Fruit fly (Drosophila melanogaster): ENCODE measurements around the gene Lcp65Ab2.

Lcp65Ab2 gene

DNA sequence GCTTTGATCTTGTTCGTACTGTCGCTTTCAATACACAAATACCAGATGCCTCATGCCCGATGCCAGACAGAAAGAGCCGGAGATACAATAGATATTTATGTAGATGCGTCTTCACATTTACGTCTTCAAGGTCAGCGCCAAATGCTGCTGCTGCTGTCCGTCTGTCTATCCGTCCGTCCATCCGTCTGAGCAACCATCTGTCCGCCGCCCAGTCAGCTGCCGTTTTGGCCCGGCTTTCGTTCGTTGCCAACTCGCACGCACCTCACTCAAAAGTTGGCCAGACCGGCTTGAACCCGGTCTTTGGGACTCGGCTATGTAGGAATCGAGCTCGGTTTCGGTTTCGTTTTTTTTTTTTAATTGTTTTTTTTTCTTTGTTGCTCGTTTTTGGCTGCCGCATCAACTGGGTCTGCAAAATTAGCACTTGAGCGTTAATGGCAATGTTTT, 8.5 kb downstream of the Lcp65Ab2 start (continued):
- TF ChIP-seq bsh (GFP tag; optimal IDR thresholded peaks at IDR 0.05) = no peak
- TF ChIP-seq Poxn (GFP tag; IDR thresholded peaks at IDR 0.05) = no peak
- TF ChIP-seq ro (GFP tag; IDR thresholded peaks at IDR 0.05) = no peak
- no peak for TF ChIP-seq CG7786 (GFP tag; optimal IDR thresholded peaks at IDR 0.05)
- TF ChIP-seq vfl (GFP tag; optimal IDR thresholded peaks at IDR 0.05) = no peak
- TF ChIP-seq Dip3 (GFP tag; optimal IDR thresholded peaks at IDR 0.05) = no peak
- TF ChIP-seq en (GFP tag; optimal IDR thresholded peaks at IDR 0.05) = no peak
- no peak for TF ChIP-seq CG7556 (GFP tag; optimal IDR thresholded peaks at IDR 0.05)
- TF ChIP-seq CG9609 (GFP tag; optimal IDR thresholded peaks at IDR 0.05) = no peak
- no peak for TF ChIP-seq slou (GFP tag; optimal IDR thresholded peaks at IDR 0.05)
- TF ChIP-seq sqz (GFP tag; optimal IDR thresholded peaks at IDR 0.05) = peak; percentile 33
- no peak for TF ChIP-seq eve (GFP tag; optimal IDR thresholded peaks at IDR 0.05)
- TF ChIP-seq CG13296 (GFP tag; optimal IDR thresholded peaks at IDR 0.05) = no peak
- TF ChIP-seq CG17612 (GFP tag; IDR thresholded peaks at IDR 0.05) = no peak
- no peak for TF ChIP-seq run (tag; optimal IDR thresholded peaks at IDR 0.05)
- TF ChIP-seq CG10209 (GFP tag; optimal IDR thresholded peaks at IDR 0.05) = peak; percentile 48
- peak; percentile 71 for TF ChIP-seq abd-A (tag; optimal IDR thresholded peaks at IDR 0.05)
- no peak for TF ChIP-seq CG1024 (GFP tag; IDR thresholded peaks at IDR 0.05)
- peak; percentile 96 for TF ChIP-seq nom (GFP tag; optimal IDR thresholded peaks at IDR 0.05)
- TF ChIP-seq CG4707 (GFP tag; optimal IDR thresholded peaks at IDR 0.05) = no peak
- peak; percentile 82 for TF ChIP-seq sd (tag; optimal IDR thresholded peaks at IDR 0.05)
- peak; percentile 86 for TF ChIP-seq Blimp-1 (GFP tag; optimal IDR thresholded peaks at IDR 0.05)
- no peak for TF ChIP-seq klu (GFP tag; IDR thresholded peaks at IDR 0.05)
- TF ChIP-seq crol (GFP tag; IDR thresholded peaks at IDR 0.05) = no peak
- TF ChIP-seq CG6254 (GFP tag; optimal IDR thresholded peaks at IDR 0.05) = no peak
- TF ChIP-seq CG11504 (tag; optimal IDR thresholded peaks at IDR 0.05) = no peak
- 0 out of 2 replicates have a peak, but pooled peaks have one; percentile 59 for TF ChIP-seq vvl (GFP tag; IDR thresholded peaks at IDR 0.05)
- peak; percentile 67; the same call in 2 of the 3 replicates for TF ChIP-seq z (GFP tag; IDR thresholded peaks at IDR 0.05)
- no peak for TF ChIP-seq fd64A (GFP tag; optimal IDR thresholded peaks at IDR 0.05)
- TF ChIP-seq CG9817 (tag; optimal IDR thresholded peaks at IDR 0.05) = no peak
- TF ChIP-seq CG14050 (GFP tag; IDR thresholded peaks at IDR 0.05) = no peak
- no peak for TF ChIP-seq Hsf (GFP tag; optimal IDR thresholded peaks at IDR 0.05)
- no peak for TF ChIP-seq Doc3 (GFP tag; IDR thresholded peaks at IDR 0.05; ENCODE audit: partially characterized antibody)
- TF ChIP-seq CG15269 (tag; optimal IDR thresholded peaks at IDR 0.05) = no peak
- TF ChIP-seq CG8281 (tag; optimal IDR thresholded peaks at IDR 0.05) = no peak
- TF ChIP-seq Hr51 (GFP tag; optimal IDR thresholded peaks at IDR 0.05) = no peak
- TF ChIP-seq CG11093 (GFP tag; IDR thresholded peaks at IDR 0.05) = no peak
- no peak for TF ChIP-seq cas (GFP tag; IDR thresholded peaks at IDR 0.05)
- TF ChIP-seq shn (GFP tag; optimal IDR thresholded peaks at IDR 0.05) = no peak
- TF ChIP-seq knrl (GFP tag; IDR thresholded peaks at IDR 0.05; ENCODE audit: partially characterized antibody) = no peak
- TF ChIP-seq Gsc (GFP tag; IDR thresholded peaks at IDR 0.05) = no peak
- TF ChIP-seq cwo (GFP tag; optimal IDR thresholded peaks at IDR 0.05) = no peak
- TF ChIP-seq CG3995 (GFP tag; optimal IDR thresholded peaks at IDR 0.05) = no peak
- TF ChIP-seq chinmo (GFP tag; IDR thresholded peaks at IDR 0.05; ENCODE audit: partially characterized antibody) = peak; percentile 98
- no peak for TF ChIP-seq CG11247 (GFP tag; IDR thresholded peaks at IDR 0.05)

Measured in whole organism, embryonic.